Fruit fly (Drosophila melanogaster): Measurements from ENCODE around the gene Best1.

The Best1 gene

dm6 chr3R:10125477-10125876 is 44.8 kb downstream of the Best1 start, which contains the start of gene knk (continued):
- TF ChIP-seq CG6813 (GFP tag; optimal IDR thresholded peaks at IDR 0.05), result no peak
- TF ChIP-seq CG13296 (GFP tag; optimal IDR thresholded peaks at IDR 0.05), result peak; percentile 29
- TF ChIP-seq oc (tag; optimal IDR thresholded peaks at IDR 0.05), result peak; percentile 63
- TF ChIP-seq wdn (GFP tag; IDR thresholded peaks at IDR 0.05), result no peak
- peak; percentile 43; the same call in 1 of the 2 replicates for TF ChIP-seq bbx (GFP tag; IDR thresholded peaks at IDR 0.05; ENCODE audit: partially characterized antibody)
- TF ChIP-seq ato (GFP tag; IDR thresholded peaks at IDR 0.05; ENCODE audit: partially characterized antibody), result no peak
- TF ChIP-seq Sry-δ (GFP tag; optimal IDR thresholded peaks at IDR 0.05), result no peak
- no peak for TF ChIP-seq Antp (GFP tag; optimal IDR thresholded peaks at IDR 0.05)
- TF ChIP-seq CG34224 (GFP tag; IDR thresholded peaks at IDR 0.05; ENCODE audit: partially characterized antibody), result peak; percentile 33; the same call in 1 of the 3 replicates
- TF ChIP-seq CG9609 (GFP tag; optimal IDR thresholded peaks at IDR 0.05), result no peak
- peak; percentile 49 for TF ChIP-seq hkb (optimal IDR thresholded peaks at IDR 0.05)
- TF ChIP-seq hkb (GFP tag; IDR thresholded peaks at IDR 0.05), result peak; percentile 38; the same call in 1 of the 2 replicates
- no peak for TF ChIP-seq kah (GFP tag; optimal IDR thresholded peaks at IDR 0.05)
- TF ChIP-seq cato (GFP tag; optimal IDR thresholded peaks at IDR 0.05; ENCODE audit: borderline replicate concordance), result no peak
- TF ChIP-seq vvl (GFP tag; IDR thresholded peaks at IDR 0.05), result peak; percentile 78
- TF ChIP-seq CG8290 (GFP tag; optimal IDR thresholded peaks at IDR 0.05), result no peak
- no peak for TF ChIP-seq CG8290 (tag; optimal IDR thresholded peaks at IDR 0.05)
- TF ChIP-seq mam (GFP tag; optimal IDR thresholded peaks at IDR 0.05), result no peak
- TF ChIP-seq trh (GFP tag; optimal IDR thresholded peaks at IDR 0.05), result no peak
- peak; percentile 33; the same call in 1 of the 3 replicates for TF ChIP-seq Opbp (GFP tag; IDR thresholded peaks at IDR 0.05; ENCODE audit: partially characterized antibody)
- TF ChIP-seq chinmo (GFP tag; IDR thresholded peaks at IDR 0.05; ENCODE audit: partially characterized antibody), result peak; percentile 94
- TF ChIP-seq gce (GFP tag; IDR thresholded peaks at IDR 0.05), result no peak
- no peak for TF ChIP-seq mirr (GFP tag; optimal IDR thresholded peaks at IDR 0.05)
- no peak for TF ChIP-seq run (tag; optimal IDR thresholded peaks at IDR 0.05)
- no peak for TF ChIP-seq Poxn (GFP tag; IDR thresholded peaks at IDR 0.05)
- no peak for TF ChIP-seq cg (GFP tag; optimal IDR thresholded peaks at IDR 0.05)
- no peak for TF ChIP-seq Taf1 (GFP tag; IDR thresholded peaks at IDR 0.05)
- TF ChIP-seq slou (GFP tag; optimal IDR thresholded peaks at IDR 0.05), result no peak
- TF ChIP-seq CG30020 (tag; optimal IDR thresholded peaks at IDR 0.05), result no peak
- TF ChIP-seq CG15696 (tag; optimal IDR thresholded peaks at IDR 0.05), result no peak
- TF ChIP-seq Ada2b (GFP tag; IDR thresholded peaks at IDR 0.05), result no peak
- no peak for TF ChIP-seq corto (GFP tag; optimal IDR thresholded peaks at IDR 0.05)
- TF ChIP-seq CG4820 (GFP tag; optimal IDR thresholded peaks at IDR 0.05), result no peak
- TF ChIP-seq Blimp-1 (GFP tag; optimal IDR thresholded peaks at IDR 0.05), result peak; percentile 54
- TF ChIP-seq Med (GFP tag), result peak; percentile 45
- peak; percentile 24 to 46 for TF ChIP-seq Trl (optimal IDR thresholded peaks at IDR 0.05)
- no peak for TF ChIP-seq Trl (GFP tag; optimal IDR thresholded peaks at IDR 0.05)
- no peak for TF ChIP-seq HLH4C (GFP tag; IDR thresholded peaks at IDR 0.05; ENCODE audit: partially characterized antibody)
- peak; percentile 25 for TF ChIP-seq CG2712 (tag; optimal IDR thresholded peaks at IDR 0.05)
- no peak for TF ChIP-seq CG12659 (GFP tag; optimal IDR thresholded peaks at IDR 0.05)
- no peak for TF ChIP-seq CG4854 (GFP tag; optimal IDR thresholded peaks at IDR 0.05)
- peak; percentile 6 for TF ChIP-seq CG12769 (tag; optimal IDR thresholded peaks at IDR 0.05)
- no peak for TF ChIP-seq al (GFP tag; IDR thresholded peaks at IDR 0.05)
- no peak for TF ChIP-seq CG14710 (tag; optimal IDR thresholded peaks at IDR 0.05)
- peak; percentile 44 for TF ChIP-seq Jarid2 (GFP tag; optimal IDR thresholded peaks at IDR 0.05)
- peak; percentile 59 for TF ChIP-seq ftz-f1 (GFP tag; optimal IDR thresholded peaks at IDR 0.05)
- TF ChIP-seq sens-2 (GFP tag; IDR thresholded peaks at IDR 0.05), result no peak
- no peak for TF ChIP-seq ranshi (GFP tag; IDR thresholded peaks at IDR 0.05)
- TF ChIP-seq GATAe (GFP tag; conservative IDR thresholded peaks at IDR 0.05), result no peak
- TF ChIP-seq chn (GFP tag; optimal IDR thresholded peaks at IDR 0.05), result no peak
- no peak for TF ChIP-seq CG2199 (GFP tag; IDR thresholded peaks at IDR 0.05)
